Worm (Caenorhabditis elegans) whole organism, midembryonic: ENCODE data around the gene M70.1.

Experiments
- T22C8.4 ChIP-seq: fragments of 200-800 bp; sonication (Bioruptor generic); IDR thresholded peaks from 2 replicates; pipeline ENCODE4 v1.3.6; 2022; ENCODE audit warnings: missing genetic modification characterization, missing compliant biosample characterization
- flt-1 ChIP-seq: fragments of 200-800 bp; sonication (Bioruptor generic); IDR thresholded peaks from 2 replicates; pipeline ENCODE4 v1.3.6; 2022; ENCODE audit warnings: missing genetic modification characterization, missing compliant biosample characterization
- klf-2 ChIP-seq: fragments of 200-800 bp; sonication (Bioruptor generic); conservative IDR thresholded peaks from 2 replicates; pipeline ENCODE4 v1.3.6; 2022; ENCODE audit warnings: missing genetic modification reagents, missing genetic modification characterization, missing compliant biosample characterization
- med-1 ChIP-seq: sonication (generic microtip); optimal IDR thresholded peaks from 2 replicates; lab custom pipeline; 2017; ENCODE audit warnings: missing genetic modification characterization, mild to moderate bottlenecking, missing compliant biosample characterization, antibody characterized with exemption, missing genetic modification reagents; ENCODE audit not compliant: insufficient read depth
- ref-1 ChIP-seq: fragments of 200-800 bp; sonication (Bioruptor generic); conservative IDR thresholded peaks from 2 replicates; pipeline ENCODE4 v1.3.6; 2022; ENCODE audit warnings: missing genetic modification reagents, missing genetic modification characterization, missing compliant biosample characterization
- tab-1 ChIP-seq: fragments of 200-800 bp; sonication (Bioruptor generic); IDR thresholded peaks from 2 replicates; pipeline ENCODE4 v1.3.6; 2022; ENCODE audit warnings: missing genetic modification characterization, missing compliant biosample characterization

ce11 chrIV:2300186-2300585 is 54.5 kb downstream of the M70.1 start, which contains the start of gene lin-1:
- TF ChIP-seq T22C8.4 (GFP tag; lab: Robert Waterston, UW) (no peak), tab-1 (GFP tag; lab: Robert Waterston, UW) (no peak), ref-1 (GFP tag; lab: Robert Waterston, UW) (no peak), klf-2 (GFP tag; lab: Robert Waterston, UW) (no peak), flt-1 (no peak), med-1 (GFP tag; lab: Kevin White, UChicago) (no peak)
